Fruit fly (Drosophila melanogaster) whole organism, pupa: Measurements from ENCODE around the gene CG42866.

Experiments used
- CG10348 ChIP-seq: fragments of 200-800 bp; sonication (Bioruptor generic); IDR thresholded peaks from 2 replicates; pipeline ENCODE4 v1.3.6; 2022; ENCODE audit warnings: missing biosample characterization, missing genetic modification characterization
- CG12605 ChIP-seq: fragments of 200-800 bp; sonication (Bioruptor generic); IDR thresholded peaks from 2 replicates; pipeline ENCODE4 v1.3.6; 2022; ENCODE audit warnings: missing biosample characterization, missing genetic modification characterization
- CG13204 ChIP-seq: fragments of 200-800 bp; sonication (Bioruptor generic); optimal IDR thresholded peaks from 2 replicates; lab custom pipeline; 2018; ENCODE audit warnings: missing biosample characterization, mild to moderate bottlenecking, missing genetic modification characterization, moderate library complexity
- CG14655 ChIP-seq: fragments of 200-800 bp; sonication (Bioruptor generic); optimal IDR thresholded peaks from 3 replicates; lab custom pipeline; 2017; ENCODE audit warnings: mild to moderate bottlenecking, missing biosample characterization, missing genetic modification reagents, missing genetic modification characterization
- CG15710 ChIP-seq: fragments of 200-800 bp; sonication (Bioruptor generic); optimal IDR thresholded peaks from 2 replicates; lab custom pipeline; 2018; ENCODE audit warnings: missing biosample characterization, mild to moderate bottlenecking, missing genetic modification characterization, moderate library complexity
- CG17806 ChIP-seq: fragments of 200-800 bp; sonication (Bioruptor generic); optimal IDR thresholded peaks from 2 replicates; lab custom pipeline; 2018; ENCODE audit warnings: missing biosample characterization, mild to moderate bottlenecking, missing genetic modification characterization, moderate library complexity
- CG32121 ChIP-seq: fragments of 200-800 bp; sonication (Bioruptor generic); IDR thresholded peaks from 2 replicates; pipeline ENCODE4 v1.3.6; 2022; ENCODE audit warnings: missing biosample characterization, missing genetic modification characterization
- CG34367 ChIP-seq: fragments of 200-800 bp; sonication (Bioruptor generic); optimal IDR thresholded peaks from 2 replicates; lab custom pipeline; 2018; ENCODE audit warnings: missing biosample characterization, mild to moderate bottlenecking, missing genetic modification characterization
- CG4496 ChIP-seq: fragments of 200-800 bp; sonication (Bioruptor generic); IDR thresholded peaks from 3 replicates; pipeline ENCODE4 v1.3.6; 2022; ENCODE audit warnings: missing biosample characterization, missing genetic modification characterization
- CG8159 ChIP-seq: fragments of 200-800 bp; sonication (Bioruptor generic); optimal IDR thresholded peaks from 3 replicates; lab custom pipeline; 2018; ENCODE audit warnings: missing biosample characterization, mild to moderate bottlenecking, missing genetic modification characterization, moderate library complexity
- CG8301 ChIP-seq: fragments of 200-800 bp; sonication (Bioruptor generic); optimal IDR thresholded peaks from 2 replicates; lab custom pipeline; 2018; ENCODE audit warnings: missing biosample characterization, mild to moderate bottlenecking, missing genetic modification characterization
- CG9948 ChIP-seq: fragments of 200-800 bp; sonication (Bioruptor generic); optimal IDR thresholded peaks from 2 replicates; lab custom pipeline; 2018; ENCODE audit warnings: missing biosample characterization, mild to moderate bottlenecking, missing genetic modification characterization, moderate library complexity
- D1 ChIP-seq: fragments of 200-800 bp; sonication (Bioruptor generic); optimal IDR thresholded peaks from 2 replicates; lab custom pipeline; 2018; ENCODE audit warnings: missing biosample characterization, mild to moderate bottlenecking, missing genetic modification characterization, moderate library complexity
- EcR ChIP-seq: fragments of 200-800 bp; sonication (Bioruptor generic); optimal IDR thresholded peaks from 3 replicates; lab custom pipeline; 2019; ENCODE audit warnings: missing biosample characterization, missing genetic modification characterization, mild to moderate bottlenecking, moderate library complexity, missing genetic modification reagents
- Ets98B ChIP-seq: fragments of 200-800 bp; sonication (Bioruptor generic); IDR thresholded peaks from 2 replicates; pipeline ENCODE4 v1.3.6; 2022; ENCODE audit warnings: missing biosample characterization, missing genetic modification characterization
- Pif1A ChIP-seq: fragments of 200-800 bp; sonication (Bioruptor generic); optimal IDR thresholded peaks from 3 replicates; lab custom pipeline; 2016; ENCODE audit warnings: missing biosample characterization, missing genetic modification characterization
- Pif1B ChIP-seq: fragments of 200-800 bp; sonication (Bioruptor generic); optimal IDR thresholded peaks from 3 replicates; lab custom pipeline; 2016; ENCODE audit warnings: missing biosample characterization, missing genetic modification characterization
- Snoo ChIP-seq: fragments of 200-800 bp; sonication (Bioruptor generic); optimal IDR thresholded peaks from 3 replicates; lab custom pipeline; 2017; ENCODE audit warnings: missing biosample characterization, mild to moderate bottlenecking, missing genetic modification characterization, inconsistent platforms
- fd96Ca ChIP-seq: fragments of 200-800 bp; sonication (Bioruptor generic); IDR thresholded peaks from 3 replicates; pipeline ENCODE4 v1.3.6; 2022; ENCODE audit warnings: missing biosample characterization, missing genetic modification characterization
- gl ChIP-seq: fragments of 200-800 bp; sonication (Bioruptor generic); optimal IDR thresholded peaks from 2 replicates; lab custom pipeline; 2018; ENCODE audit warnings: missing biosample characterization, mild to moderate bottlenecking, missing genetic modification characterization
- rn ChIP-seq: fragments of 200-800 bp; sonication (Bioruptor generic); IDR thresholded peaks from 2 replicates; pipeline ENCODE4 v1.3.6; 2022; ENCODE audit warnings: missing biosample characterization, missing genetic modification characterization

The CG42866 gene

DNA sequence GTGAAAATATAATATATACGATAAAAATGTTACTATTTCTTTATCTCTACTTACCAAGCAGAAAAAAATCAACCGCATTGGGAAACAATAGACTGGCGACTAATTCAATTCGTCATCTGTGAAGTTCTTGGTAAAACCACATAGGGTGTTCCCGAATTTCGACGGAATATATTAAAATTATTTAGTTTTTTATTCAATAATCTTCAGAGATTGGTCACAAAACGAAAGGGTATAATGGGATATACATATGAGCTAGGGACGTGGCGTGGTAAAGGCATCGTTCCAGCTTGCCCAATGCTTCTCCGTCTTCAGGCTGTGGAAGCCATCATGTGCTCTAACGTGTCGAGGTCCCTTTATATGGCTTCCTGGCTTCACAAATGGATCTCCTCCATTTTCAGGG lies at the start of gene CG42866:
CG42866 (minus strand) TSS at position 101 of the 400 bp plus-strand sequence.
- TF ChIP-seq EcR = no peak
- no peak for TF ChIP-seq fd96Ca (GFP tag; lab: Robert Waterston, UW)
- no peak for TF ChIP-seq Pif1A (GFP tag; lab: Kevin White, UChicago)
- TF ChIP-seq CG9948 = no peak
- TF ChIP-seq Snoo (tag; lab: Kevin White, UChicago) = no peak
- TF ChIP-seq gl (tag; lab: Kevin White, UChicago) = no peak
- TF ChIP-seq Pif1B (GFP tag; lab: Kevin White, UChicago) = no peak
- TF ChIP-seq CG8301 (tag; lab: Kevin White, UChicago) = no peak
- no peak for TF ChIP-seq CG17806 (tag; lab: Kevin White, UChicago)
- TF ChIP-seq rn (GFP tag; lab: Robert Waterston, UW) = no peak
- no peak for TF ChIP-seq CG15710 (tag; lab: Kevin White, UChicago)
- TF ChIP-seq CG14655 (GFP tag; lab: Kevin White, UChicago) = no peak
- TF ChIP-seq D1 = no peak

DNA sequence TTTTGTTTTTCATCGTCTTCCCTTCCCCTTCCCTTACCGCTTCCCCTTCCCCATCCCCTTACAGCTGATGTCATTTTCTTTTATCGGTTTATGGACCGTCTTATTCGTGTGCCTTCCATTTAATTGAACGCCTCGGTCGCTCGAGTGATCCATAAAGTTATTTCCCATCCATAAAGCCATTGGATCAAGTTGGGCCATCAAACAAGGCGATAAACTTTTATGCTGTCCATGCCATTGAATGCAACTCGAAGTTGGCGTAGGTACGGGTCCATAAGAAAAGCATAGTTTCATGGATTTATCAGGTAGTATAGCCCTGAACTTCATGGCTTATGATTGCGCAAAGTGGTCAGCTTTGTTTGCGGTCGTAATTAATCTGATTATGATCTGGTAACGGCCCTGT lies 43.6 kb upstream of the CG42866 start:
- no peak for TF ChIP-seq CG12605

DNA sequence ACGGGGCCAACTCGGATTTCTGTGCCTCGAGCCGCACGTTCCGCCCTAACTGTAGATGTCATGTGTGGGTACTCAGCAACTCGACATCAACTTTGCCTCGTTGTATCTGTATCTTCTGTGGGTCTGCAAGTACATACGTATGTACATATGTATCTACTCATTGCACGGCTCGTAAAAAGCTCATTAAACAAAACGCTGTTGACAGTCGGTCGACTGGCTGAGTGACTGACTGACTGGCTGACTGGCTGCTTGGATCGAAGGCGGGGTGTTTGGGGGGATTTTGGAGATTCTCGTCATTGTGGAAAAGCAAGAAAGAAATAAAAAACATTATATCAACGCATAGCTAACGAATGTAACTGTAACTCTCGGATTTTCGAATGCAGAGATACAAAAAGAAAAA lies 42.9 kb upstream of the CG42866 start:
- TF ChIP-seq CG9948 (no peak), CG32121 (GFP tag; lab: Robert Waterston, UW) (no peak), Snoo (tag; lab: Kevin White, UChicago) (no peak), Ets98B (GFP tag; lab: Robert Waterston, UW) (no peak), EcR (no peak), fd96Ca (GFP tag; lab: Robert Waterston, UW) (no peak), CG8159 (tag; lab: Kevin White, UChicago) (no peak), rn (GFP tag; lab: Robert Waterston, UW) (no peak), Pif1B (GFP tag; lab: Kevin White, UChicago) (no peak), CG17806 (tag; lab: Kevin White, UChicago) (no peak), CG10348 (GFP tag; lab: Robert Waterston, UW) (no peak)
- TF ChIP-seq, all 21 proteins: peak for 0

DNA sequence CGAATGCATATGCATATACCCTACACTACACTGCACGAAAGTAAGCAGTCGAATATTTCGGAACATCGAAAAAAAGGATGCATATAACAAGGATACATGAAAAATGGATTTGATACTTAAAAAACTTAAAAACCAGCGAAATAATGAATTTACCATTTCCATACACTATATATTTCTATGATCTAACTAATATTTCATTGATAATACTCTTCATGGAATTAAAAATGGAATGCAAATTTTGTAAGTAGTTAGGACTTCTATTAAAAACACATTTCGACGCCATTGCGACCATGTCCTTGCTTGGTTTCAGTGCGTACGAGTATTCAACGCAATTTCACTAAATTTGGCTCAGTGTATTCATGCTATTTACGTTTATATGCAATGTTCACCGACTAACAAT lies 40.6 kb upstream of the CG42866 start:
- TF ChIP-seq CG8159 (tag; lab: Kevin White, UChicago) (peak; percentile 69), Pif1B (GFP tag; lab: Kevin White, UChicago) (peak; percentile 48), CG32121 (GFP tag; lab: Robert Waterston, UW) (no peak), CG10348 (GFP tag; lab: Robert Waterston, UW) (no peak), CG17806 (tag; lab: Kevin White, UChicago) (peak; percentile 48), CG15710 (tag; lab: Kevin White, UChicago) (peak; percentile 57), Snoo (tag; lab: Kevin White, UChicago) (peak; percentile 15), CG4496 (GFP tag; lab: Robert Waterston, UW) (no peak), gl (tag; lab: Kevin White, UChicago) (no peak), Pif1A (GFP tag; lab: Kevin White, UChicago) (peak; percentile 42), CG14655 (GFP tag; lab: Kevin White, UChicago) (peak; percentile 67), CG8301 (tag; lab: Kevin White, UChicago) (peak; percentile 43), rn (GFP tag; lab: Robert Waterston, UW) (no peak), CG9948 (peak; percentile 63)

DNA sequence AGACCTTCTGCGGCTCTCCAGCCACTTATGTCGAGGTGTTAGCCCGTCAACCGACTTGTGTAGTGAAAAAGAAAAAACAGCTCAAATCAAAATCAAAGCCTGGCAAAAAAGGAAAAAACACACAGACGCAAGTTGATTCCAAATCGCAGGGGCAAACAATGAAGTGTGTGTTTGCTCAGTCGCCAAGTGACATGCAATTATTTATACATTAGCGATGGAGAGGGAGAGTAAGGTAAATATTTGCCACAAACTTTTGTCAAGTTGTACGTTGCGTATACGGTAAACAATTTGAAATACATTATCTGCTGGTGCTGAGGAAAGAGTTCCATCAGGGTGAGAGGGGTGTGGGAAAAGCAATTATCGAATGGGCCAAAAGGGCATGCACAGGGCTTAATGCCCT lies 36.7 kb upstream of the CG42866 start:
- TF ChIP-seq CG12605 = no peak
- no peak for TF ChIP-seq D1
- no peak for TF ChIP-seq EcR
- no peak for TF ChIP-seq rn (GFP tag; lab: Robert Waterston, UW)
- no peak for TF ChIP-seq CG13204 (GFP tag; lab: Kevin White, UChicago)
- no peak for TF ChIP-seq Pif1B (GFP tag; lab: Kevin White, UChicago)
- TF ChIP-seq Snoo (tag; lab: Kevin White, UChicago) = no peak
- TF ChIP-seq CG8159 (tag; lab: Kevin White, UChicago) = no peak
- TF ChIP-seq fd96Ca (GFP tag; lab: Robert Waterston, UW) = no peak
- no peak for TF ChIP-seq CG32121 (GFP tag; lab: Robert Waterston, UW)
- no peak for TF ChIP-seq CG8301 (tag; lab: Kevin White, UChicago)
- no peak for TF ChIP-seq CG9948

DNA sequence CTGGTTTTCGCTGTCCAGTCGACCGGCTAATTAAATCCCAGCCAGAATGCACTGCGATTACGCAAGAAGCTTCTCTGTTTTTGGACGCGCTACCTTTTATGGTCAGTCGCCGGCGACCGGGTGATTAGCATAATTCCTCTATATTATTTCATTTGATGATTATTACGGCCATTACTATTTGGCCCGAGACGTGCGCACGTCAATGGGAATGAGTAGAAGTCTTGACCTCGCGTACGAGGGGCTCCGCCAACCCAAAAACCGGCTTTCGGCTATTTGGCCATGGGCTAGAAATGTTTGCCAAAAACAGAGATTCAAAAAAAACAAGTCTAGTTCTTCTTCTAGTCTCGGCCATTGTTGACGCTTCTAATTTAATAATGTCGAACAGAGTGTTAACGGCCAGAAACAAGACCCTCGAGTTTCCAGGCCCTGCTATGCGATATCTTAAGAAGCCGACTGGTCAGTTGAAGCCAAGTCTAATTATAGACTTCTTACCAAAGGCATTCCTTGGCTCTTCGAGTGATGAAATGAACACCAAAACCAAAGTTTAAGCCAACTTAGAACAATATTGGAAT lies 31.0 kb upstream of the CG42866 start:
- no peak for TF ChIP-seq CG8159 (tag; lab: Kevin White, UChicago)
- no peak for TF ChIP-seq rn (GFP tag; lab: Robert Waterston, UW)
- no peak for TF ChIP-seq D1
- TF ChIP-seq CG13204 (GFP tag; lab: Kevin White, UChicago) = no peak
- TF ChIP-seq gl (tag; lab: Kevin White, UChicago) = no peak
- TF ChIP-seq CG4496 (GFP tag; lab: Robert Waterston, UW) = no peak
- TF ChIP-seq fd96Ca (GFP tag; lab: Robert Waterston, UW) = no peak
- no peak for TF ChIP-seq CG34367 (tag; lab: Kevin White, UChicago)
